Worm (Caenorhabditis elegans) whole organism, young adult: Measurements from ENCODE around the gene K10H10.13.
A peak's percentile ranks its signal among the peaks of the same experiment; 100 is the strongest.

Experiments
- B0019.2 ChIP-seq: fragments of 200-800 bp; sonication (Bioruptor generic); conservative IDR thresholded peaks from 2 replicates; pipeline ENCODE4 v1.3.6; 2022; ENCODE audit warnings: missing genetic modification reagents, missing genetic modification characterization, missing compliant biosample characterization
- F10E7.11 ChIP-seq: sonication (generic microtip); optimal IDR thresholded peaks from 2 replicates; lab custom pipeline; 2017; ENCODE audit warnings: mild to moderate bottlenecking, missing genetic modification characterization, moderate library complexity, missing compliant biosample characterization
- F57A8.1 ChIP-seq: fragments of 200-800 bp; sonication (Bioruptor generic); optimal IDR thresholded peaks from 2 replicates; lab custom pipeline; 2018; ENCODE audit warnings: mild to moderate bottlenecking, missing genetic modification characterization, moderate library complexity, missing compliant biosample characterization
- K12H6.12 ChIP-seq: fragments of 200-800 bp; sonication (Bioruptor generic); optimal IDR thresholded peaks from 2 replicates; lab custom pipeline; 2018; ENCODE audit warnings: mild to moderate bottlenecking, missing genetic modification characterization, missing compliant biosample characterization
- T26A5.8 ChIP-seq: sonication (generic microtip); optimal IDR thresholded peaks from 2 replicates; lab custom pipeline; 2016; ENCODE audit warnings: missing genetic modification characterization, missing compliant biosample characterization
- Y79H2A.3 ChIP-seq: fragments of 200-800 bp; sonication (Bioruptor generic); conservative IDR thresholded peaks from 2 replicates; pipeline ENCODE4 v1.3.6; 2022; ENCODE audit warnings: missing genetic modification reagents, missing genetic modification characterization, missing compliant biosample characterization
- aptf-2 ChIP-seq: fragments of 200-800 bp; sonication (Bioruptor generic); conservative IDR thresholded peaks from 2 replicates; pipeline ENCODE4 v1.3.6; 2022; ENCODE audit warnings: missing genetic modification reagents, missing genetic modification characterization, missing compliant biosample characterization
- aptf-3 ChIP-seq: fragments of 200-800 bp; sonication (Bioruptor generic); IDR thresholded peaks from 2 replicates; pipeline ENCODE4 v1.3.6; 2022; ENCODE audit warnings: missing genetic modification characterization, missing compliant biosample characterization
- attf-5 ChIP-seq: fragments of 200-800 bp; sonication (Bioruptor generic); optimal IDR thresholded peaks from 2 replicates; lab custom pipeline; 2018; ENCODE audit warnings: mild to moderate bottlenecking, missing genetic modification characterization, missing compliant biosample characterization
- cebp-1 ChIP-seq, 2 experiments: fragments of 200-800 bp in 1 of 2; sonication (Bioruptor generic) in 1 of 2; sonication (generic microtip) in 1 of 2; IDR thresholded peaks in 1 of 2; optimal IDR thresholded peaks in 1 of 2; 2 replicates each; pipeline versions ENCODE4 v1.3.6 to Lab custom; 2017 to 2022; ENCODE audit warnings: missing compliant biosample characterization in 2 of 2, missing genetic modification characterization in 2 of 2, mild to moderate bottlenecking in 1 of 2, missing genetic modification reagents in 1 of 2, moderate library complexity in 1 of 2
- ceh-27 ChIP-seq: fragments of 200-800 bp; sonication (Bioruptor generic); optimal IDR thresholded peaks from 2 replicates; lab custom pipeline; 2018; ENCODE audit warnings: mild to moderate bottlenecking, missing genetic modification characterization, moderate library complexity, missing compliant biosample characterization
- ceh-40 ChIP-seq: fragments of 200-800 bp; sonication (Bioruptor generic); IDR thresholded peaks from 2 replicates; pipeline ENCODE4 v1.3.6; 2022; ENCODE audit warnings: missing genetic modification characterization, missing compliant biosample characterization
- efl-1 ChIP-seq: fragments of 150-350 bp; optimal IDR thresholded peaks from 2 replicates; lab custom pipeline; 2014; ENCODE audit warnings: missing biosample characterization, missing genetic modification reagents, missing genetic modification characterization
- egl-44 ChIP-seq: fragments of 200-800 bp; sonication (Bioruptor generic); IDR thresholded peaks from 2 replicates; pipeline ENCODE4 v1.3.6; 2022; ENCODE audit warnings: missing genetic modification reagents, missing genetic modification characterization, missing compliant biosample characterization
- ekl-4 ChIP-seq: fragments of 200-800 bp; sonication (Bioruptor generic); IDR thresholded peaks from 2 replicates; pipeline ENCODE4 v1.3.6; 2022; ENCODE audit warnings: missing genetic modification reagents, missing genetic modification characterization, missing compliant biosample characterization
- hlh-26 ChIP-seq: fragments of 200-800 bp; sonication (Bioruptor generic); conservative IDR thresholded peaks from 2 replicates; pipeline ENCODE4 v1.3.6; 2022; ENCODE audit warnings: missing genetic modification reagents, missing genetic modification characterization, missing compliant biosample characterization
- hmg-20 ChIP-seq: fragments of 200-800 bp; sonication (Bioruptor generic); IDR thresholded peaks from 2 replicates; pipeline ENCODE4 v1.3.6; 2022; ENCODE audit warnings: missing genetic modification reagents, missing genetic modification characterization, missing compliant biosample characterization
- hsf-1 ChIP-seq: fragments of 200-800 bp; sonication (Bioruptor generic); IDR thresholded peaks from 2 replicates; pipeline ENCODE4 v1.3.6; 2022; ENCODE audit warnings: missing genetic modification reagents, missing genetic modification characterization, missing compliant biosample characterization
- lin-54 ChIP-seq: fragments of 200-800 bp; sonication (Bioruptor generic); optimal IDR thresholded peaks from 2 replicates; lab custom pipeline; 2018; ENCODE audit warnings: mild to moderate bottlenecking, missing genetic modification characterization, missing compliant biosample characterization
- lsl-1 ChIP-seq: fragments of 200-800 bp; sonication (Bioruptor generic); optimal IDR thresholded peaks from 2 replicates; lab custom pipeline; 2018; ENCODE audit warnings: mild to moderate bottlenecking, missing genetic modification characterization, moderate library complexity, missing compliant biosample characterization
- madf-8 ChIP-seq: fragments of 200-800 bp; sonication (Bioruptor generic); conservative IDR thresholded peaks from 2 replicates; pipeline ENCODE4 v1.3.6; 2022; ENCODE audit warnings: missing genetic modification reagents, missing genetic modification characterization, missing compliant biosample characterization
- mes-4 ChIP-seq: sonication (generic microtip); optimal IDR thresholded peaks from 2 replicates; lab custom pipeline; 2016; ENCODE audit warnings: missing genotype, missing genetic modification characterization, missing compliant biosample characterization
- nfya-2 ChIP-seq: fragments of 200-800 bp; sonication (Bioruptor generic); IDR thresholded peaks from 2 replicates; pipeline ENCODE4 v1.3.6; 2022; ENCODE audit warnings: missing genetic modification reagents, missing genetic modification characterization, missing compliant biosample characterization
- nhr-120 ChIP-seq: fragments of 200-800 bp; sonication (Bioruptor generic); IDR thresholded peaks from 2 replicates; pipeline ENCODE4 v1.3.6; 2022; ENCODE audit warnings: missing genetic modification characterization, missing compliant biosample characterization
- nhr-27 ChIP-seq: fragments of 200-800 bp; sonication (Bioruptor generic); optimal IDR thresholded peaks from 2 replicates; lab custom pipeline; 2018; ENCODE audit warnings: mild to moderate bottlenecking, missing genetic modification characterization, moderate library complexity, missing compliant biosample characterization
- nhr-80 ChIP-seq: sonication (generic microtip); optimal IDR thresholded peaks from 2 replicates; lab custom pipeline; 2016; ENCODE audit warnings: missing genetic modification characterization, missing compliant biosample characterization
- pha-4 ChIP-seq: fragments of 150-350 bp; sonication (generic microtip); optimal IDR thresholded peaks from 2 replicates; lab custom pipeline; 2014; ENCODE audit warnings: missing biosample characterization, missing genetic modification reagents, missing genetic modification characterization
- rcor-1 ChIP-seq: fragments of 200-800 bp; sonication (Bioruptor generic); IDR thresholded peaks from 2 replicates; pipeline ENCODE4 v1.3.6; 2022; ENCODE audit warnings: missing genetic modification reagents, missing genetic modification characterization, missing compliant biosample characterization
- rec-8 ChIP-seq, 2 experiments: sonication (generic microtip); optimal IDR thresholded peaks; 2 replicates each; lab custom pipeline; 2016; ENCODE audit warnings: mild to moderate bottlenecking in 2 of 2, missing genetic modification characterization in 2 of 2, missing genetic modification reagents in 2 of 2, missing genotype in 2 of 2, missing biosample characterization in 1 of 2, missing compliant biosample characterization in 1 of 2, moderate library complexity in 1 of 2
- sdz-38 ChIP-seq: sonication (generic microtip); optimal IDR thresholded peaks from 2 replicates; lab custom pipeline; 2016; ENCODE audit warnings: missing genotype, missing genetic modification characterization, missing compliant biosample characterization
- snpc-1.1 ChIP-seq: sonication (generic microtip); optimal IDR thresholded peaks from 2 replicates; lab custom pipeline; 2017; ENCODE audit warnings: missing genetic modification characterization, mild to moderate bottlenecking, missing compliant biosample characterization, antibody characterized with exemption, moderate library complexity, missing genotype, missing genetic modification reagents; ENCODE audit not compliant: insufficient read depth
- snpc-1.3 ChIP-seq: sonication (generic microtip); optimal IDR thresholded peaks from 2 replicates; lab custom pipeline; 2017; ENCODE audit warnings: missing genetic modification characterization, mild to moderate bottlenecking, missing compliant biosample characterization, antibody characterized with exemption, moderate library complexity, missing genotype, missing genetic modification reagents; ENCODE audit not compliant: insufficient read depth
- xnd-1 ChIP-seq: sonication (generic microtip); optimal IDR thresholded peaks from 2 replicates; lab custom pipeline; 2016; ENCODE audit warnings: missing genotype, missing genetic modification reagents, missing genetic modification characterization, missing compliant biosample characterization
- ztf-22 ChIP-seq: fragments of 200-800 bp; sonication (Bioruptor generic); optimal IDR thresholded peaks from 2 replicates; lab custom pipeline; 2018; ENCODE audit warnings: mild to moderate bottlenecking, missing genetic modification characterization, moderate library complexity, missing compliant biosample characterization
- ztf-25 ChIP-seq: fragments of 200-800 bp; sonication (Bioruptor generic); IDR thresholded peaks from 2 replicates; pipeline ENCODE4 v1.3.6; 2022; ENCODE audit warnings: missing genetic modification reagents, missing genetic modification characterization, missing compliant biosample characterization
- ztf-28 ChIP-seq: fragments of 200-800 bp; sonication (Bioruptor generic); IDR thresholded peaks from 2 replicates; pipeline ENCODE4 v1.3.6; 2022; ENCODE audit warnings: missing genetic modification reagents, missing genetic modification characterization, missing compliant biosample characterization
- ztf-3 ChIP-seq: fragments of 200-800 bp; sonication (Bioruptor generic); optimal IDR thresholded peaks from 2 replicates; lab custom pipeline; 2018; ENCODE audit warnings: mild to moderate bottlenecking, missing genetic modification characterization, missing compliant biosample characterization
- ztf-6 ChIP-seq: fragments of 200-800 bp; sonication (Bioruptor generic); IDR thresholded peaks from 2 replicates; pipeline ENCODE4 v1.3.6; 2022; ENCODE audit warnings: missing genetic modification reagents, missing genetic modification characterization, missing compliant biosample characterization

The K10H10.13 gene

ce11 chrII:14523645-14524223 lies 12.6 kb upstream of the K10H10.13 start, which contains the start of gene pot-2 (continued):
- TF ChIP-seq ztf-3 (GFP tag; lab: Kevin White, UChicago) (no peak), ztf-25 (GFP tag; lab: Robert Waterston, UW) (no peak), rec-8 (tag; optimal IDR thresholded peaks at IDR 0.05; lab: Kevin White, UChicago) (no peak), xnd-1 (tag; lab: Kevin White, UChicago) (peak; percentile 49), sdz-38 (tag; lab: Kevin White, UChicago) (no peak), snpc-1.3 (tag; lab: Kevin White, UChicago) (peak; percentile 16), ztf-6 (GFP tag; lab: Robert Waterston, UW) (no peak), hmg-20 (GFP tag; lab: Robert Waterston, UW) (no peak), rcor-1 (no peak), nhr-80 (tag; lab: Kevin White, UChicago) (no peak), lsl-1 (GFP tag; lab: Kevin White, UChicago) (peak; percentile 87), hlh-26 (GFP tag; lab: Robert Waterston, UW) (no peak), B0019.2 (GFP tag; lab: Robert Waterston, UW) (no peak), lin-54 (GFP tag; lab: Kevin White, UChicago) (peak; percentile 26), ceh-40 (GFP tag; lab: Robert Waterston, UW) (no peak), snpc-1.1 (tag; lab: Kevin White, UChicago) (no peak), ceh-27 (GFP tag; lab: Kevin White, UChicago) (no peak), nfya-2 (GFP tag; lab: Robert Waterston, UW) (no peak), cebp-1 (GFP tag; IDR thresholded peaks at IDR 0.05; lab: Robert Waterston, UW) (no peak), cebp-1 (tag; optimal IDR thresholded peaks at IDR 0.05; lab: Kevin White, UChicago) (no peak), aptf-2 (GFP tag; lab: Robert Waterston, UW) (no peak), T26A5.8 (no peak), ekl-4 (GFP tag; lab: Robert Waterston, UW) (no peak), hsf-1 (GFP tag; lab: Robert Waterston, UW) (no peak), F10E7.11 (no peak), Y79H2A.3 (GFP tag; lab: Robert Waterston, UW) (no peak), madf-8 (GFP tag; lab: Robert Waterston, UW) (peak; percentile 58), mes-4 (no peak), K12H6.12 (no peak), ztf-28 (GFP tag; lab: Robert Waterston, UW) (no peak), attf-5 (GFP tag; lab: Kevin White, UChicago) (no peak), pha-4 (no peak), nhr-27 (tag; lab: Kevin White, UChicago) (no peak), F57A8.1 (GFP tag; lab: Kevin White, UChicago) (no peak), egl-44 (GFP tag; lab: Robert Waterston, UW) (no peak), ztf-22 (GFP tag; lab: Kevin White, UChicago) (no peak), efl-1 (peak; percentile 75), aptf-3 (no peak), nhr-120 (no peak)
- TF ChIP-seq, all 124 proteins: peak for 10
